Worm (Caenorhabditis elegans): Measurements from ENCODE around the gene R10D12.6.

Gene R10D12.6

DNA sequence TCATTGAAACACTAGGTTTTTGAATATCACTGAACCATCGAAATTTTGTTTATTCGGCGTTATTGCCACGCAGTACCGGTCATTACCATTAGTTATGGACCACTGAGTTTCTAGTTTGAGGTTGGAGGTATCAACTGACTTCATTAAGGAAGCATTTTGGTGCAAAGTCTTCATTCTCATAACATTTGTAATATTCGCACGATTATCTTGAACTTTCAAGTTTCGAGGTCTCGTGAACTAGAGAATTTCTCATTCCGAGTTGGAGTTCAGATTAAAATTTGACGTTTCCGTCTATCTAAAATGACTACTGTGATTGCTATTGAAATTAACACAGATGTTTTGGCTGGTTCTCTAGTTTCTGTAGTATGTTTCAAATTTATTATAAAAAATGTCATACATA, 28.4 kb upstream of the R10D12.6 start, which contains the start of gene srx-42:
TSS of gene srx-42 (plus strand) at position 301 of the 400 bp plus-strand sequence.
- TF ChIP-seq lin-39 (tag; optimal IDR thresholded peaks at IDR 0.05): no peak
- TF ChIP-seq nhr-237 (tag; optimal IDR thresholded peaks at IDR 0.05): no peak
- no peak for TF ChIP-seq mab-5 (tag; optimal IDR thresholded peaks at IDR 0.05)
- TF ChIP-seq nhr-10 (tag; optimal IDR thresholded peaks at IDR 0.05): no peak
- no peak for TF ChIP-seq unc-39 (tag; optimal IDR thresholded peaks at IDR 0.05)
- TF ChIP-seq nhr-6 (tag; optimal IDR thresholded peaks at IDR 0.05): no peak
- TF ChIP-seq dmd-4 (tag; optimal IDR thresholded peaks at IDR 0.05): no peak
- no peak for TF ChIP-seq Y55F3AM.14 (GFP tag; optimal IDR thresholded peaks at IDR 0.05)
- no peak for TF ChIP-seq nhr-21 (tag; optimal IDR thresholded peaks at IDR 0.05)
- no peak for TF ChIP-seq ceh-82 (tag; optimal IDR thresholded peaks at IDR 0.05)
- no peak for TF ChIP-seq elt-3 (tag; optimal IDR thresholded peaks at IDR 0.05)
- no peak for TF ChIP-seq ztf-11 (tag; optimal IDR thresholded peaks at IDR 0.05)
- TF ChIP-seq sma-3 (GFP tag; optimal IDR thresholded peaks at IDR 0.05): no peak
- TF ChIP-seq nhr-12 (tag; optimal IDR thresholded peaks at IDR 0.05): no peak
- TF ChIP-seq peb-1 (tag; optimal IDR thresholded peaks at IDR 0.05): no peak
- no peak for TF ChIP-seq aly-2 (tag; optimal IDR thresholded peaks at IDR 0.05)
- TF ChIP-seq elt-1 (tag; optimal IDR thresholded peaks at IDR 0.05): no peak

DNA sequence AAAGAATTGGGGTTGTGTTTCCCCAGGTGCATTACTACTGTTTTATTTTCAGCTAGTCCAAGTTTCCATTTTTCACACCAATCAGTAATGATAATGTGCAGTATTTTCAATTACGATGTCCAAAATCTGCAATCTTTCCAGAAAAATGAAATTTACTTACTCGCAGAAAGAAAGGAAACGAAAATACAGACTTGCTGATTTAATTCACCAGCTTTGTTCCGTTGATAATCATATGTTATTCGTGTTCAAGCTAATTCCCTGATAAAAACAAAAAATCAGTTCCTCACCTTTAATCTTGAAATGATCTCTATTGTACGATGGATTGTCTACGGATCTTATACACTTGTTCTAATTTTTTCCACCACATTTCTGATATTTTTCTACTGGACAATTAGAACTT, 25.3 kb upstream of the R10D12.6 start, which contains the start of gene srxa-11:
TSS of gene srxa-11 (plus strand) at position 301 of the 400 bp plus-strand sequence.
- TF ChIP-seq ZK546.5 (tag; optimal IDR thresholded peaks at IDR 0.05) (no peak), skn-1 (tag; optimal IDR thresholded peaks at IDR 0.05) (no peak), fos-1 (tag; optimal IDR thresholded peaks at IDR 0.05) (no peak), lin-39 (tag; optimal IDR thresholded peaks at IDR 0.05) (no peak), nhr-10 (tag; optimal IDR thresholded peaks at IDR 0.05) (no peak), blmp-1 (tag; optimal IDR thresholded peaks at IDR 0.05; ENCODE audit: insufficient read depth) (no peak), nhr-77 (tag; optimal IDR thresholded peaks at IDR 0.05) (no peak), ztf-11 (tag; optimal IDR thresholded peaks at IDR 0.05) (no peak), nhr-23 (tag; optimal IDR thresholded peaks at IDR 0.05) (no peak), lsy-2 (tag; optimal IDR thresholded peaks at IDR 0.05) (no peak), elt-1 (tag; optimal IDR thresholded peaks at IDR 0.05) (no peak), nhr-12 (tag; optimal IDR thresholded peaks at IDR 0.05) (no peak)

DNA sequence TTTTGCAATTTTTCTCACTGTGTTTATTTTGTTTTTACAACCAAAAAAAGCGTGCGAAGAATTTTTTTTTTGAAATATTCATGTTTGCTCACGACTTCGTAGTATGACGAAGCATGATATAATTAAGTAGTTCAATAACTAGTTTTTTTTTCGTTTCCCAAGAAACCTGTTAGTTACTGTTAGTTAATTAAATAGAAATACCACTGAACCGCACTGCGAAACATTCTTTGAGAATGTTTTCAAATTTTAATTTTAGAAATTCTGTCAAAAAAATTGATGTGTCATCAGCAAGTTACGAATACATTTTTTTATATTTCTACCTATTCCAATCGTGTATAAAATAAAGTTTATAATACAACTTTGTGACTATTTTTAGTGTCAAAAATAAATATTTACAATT, 22.7 kb upstream of the R10D12.6 start, which contains the start of gene srxa-12:
TSS of gene srxa-12 (plus strand) at position 301 of the 400 bp plus-strand sequence.
- TF ChIP-seq ztf-1 (GFP tag; conservative IDR thresholded peaks at IDR 0.05): no peak
- TF ChIP-seq fos-1 (tag; optimal IDR thresholded peaks at IDR 0.05): no peak
- no peak for TF ChIP-seq ceh-16 (tag; optimal IDR thresholded peaks at IDR 0.05)
- no peak for TF ChIP-seq elt-1 (tag; optimal IDR thresholded peaks at IDR 0.05)
- no peak for TF ChIP-seq alr-1 (tag; optimal IDR thresholded peaks at IDR 0.05)
- TF ChIP-seq mdl-1 (tag; optimal IDR thresholded peaks at IDR 0.05): no peak
- no peak for TF ChIP-seq blmp-1 (tag; optimal IDR thresholded peaks at IDR 0.05; ENCODE audit: insufficient read depth)
- no peak for TF ChIP-seq nhr-11 (tag; optimal IDR thresholded peaks at IDR 0.05)
- no peak for TF ChIP-seq F13H6.1 (tag; optimal IDR thresholded peaks at IDR 0.05)
- TF ChIP-seq snpc-4 (tag; optimal IDR thresholded peaks at IDR 0.05): no peak
- no peak for TF ChIP-seq sma-9 (GFP tag; optimal IDR thresholded peaks at IDR 0.05)
- TF ChIP-seq sma-9 (tag; optimal IDR thresholded peaks at IDR 0.05): no peak
- no peak for TF ChIP-seq nhr-129 (tag; optimal IDR thresholded peaks at IDR 0.05)
- TF ChIP-seq lin-39 (tag; optimal IDR thresholded peaks at IDR 0.05): no peak
- no peak for TF ChIP-seq unc-62 (GFP tag; optimal IDR thresholded peaks at IDR 0.05)

DNA sequence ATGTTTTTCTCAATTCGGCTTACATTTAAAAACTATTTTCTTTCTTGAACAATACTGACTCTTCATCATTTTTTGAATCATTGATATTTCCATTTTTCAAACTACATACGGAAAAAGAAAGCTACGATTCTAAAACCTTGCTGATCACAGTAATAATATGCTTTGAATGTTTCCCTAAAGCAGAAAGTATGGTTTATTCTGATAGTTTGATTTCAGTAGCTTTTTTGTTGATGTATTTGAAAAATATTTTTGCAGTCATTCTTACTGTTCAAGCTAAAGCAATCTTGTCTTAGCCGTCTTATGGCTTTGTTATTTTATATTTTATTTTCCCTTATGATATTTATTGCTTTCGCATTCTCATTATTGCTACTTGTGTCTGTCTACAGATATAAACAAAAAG, 19.6 kb upstream of the R10D12.6 start, which contains the start of gene srxa-13:
TSS of gene srxa-13 (plus strand) at position 301 of the 400 bp plus-strand sequence.
- TF ChIP-seq elt-3 (tag; optimal IDR thresholded peaks at IDR 0.05): no peak
- no peak for TF ChIP-seq fos-1 (tag; optimal IDR thresholded peaks at IDR 0.05)
- no peak for TF ChIP-seq nhr-6 (tag; optimal IDR thresholded peaks at IDR 0.05)
- no peak for TF ChIP-seq R02D3.7 (tag; optimal IDR thresholded peaks at IDR 0.05)
- TF ChIP-seq mdl-1 (tag; optimal IDR thresholded peaks at IDR 0.05): no peak
- TF ChIP-seq ztf-1 (GFP tag; conservative IDR thresholded peaks at IDR 0.05): no peak
- no peak for TF ChIP-seq ceh-82 (tag; optimal IDR thresholded peaks at IDR 0.05)
- no peak for TF ChIP-seq ZK546.5 (tag; optimal IDR thresholded peaks at IDR 0.05)
- no peak for TF ChIP-seq skn-1 (tag; optimal IDR thresholded peaks at IDR 0.05)
- TF ChIP-seq unc-62 (GFP tag; optimal IDR thresholded peaks at IDR 0.05): no peak
- TF ChIP-seq nhr-25 (tag; optimal IDR thresholded peaks at IDR 0.05): no peak
- no peak for TF ChIP-seq elt-1 (tag; optimal IDR thresholded peaks at IDR 0.05)
- TF ChIP-seq mbf-1 (tag; optimal IDR thresholded peaks at IDR 0.05): no peak
- TF ChIP-seq alr-1 (tag; optimal IDR thresholded peaks at IDR 0.05): no peak
- no peak for TF ChIP-seq lsy-2 (tag; optimal IDR thresholded peaks at IDR 0.05)
- TF ChIP-seq ztf-11 (tag; optimal IDR thresholded peaks at IDR 0.05): no peak
- TF ChIP-seq mab-5 (tag; optimal IDR thresholded peaks at IDR 0.05): no peak

All from whole organism, L2 larva.